Fruit fly (Drosophila melanogaster): ENCODE data around the gene Ca-alpha1T.
A peak's percentile ranks its signal among the peaks of the same experiment; 100 is the strongest.

Gene Ca-alpha1T

dm6 chrX:6192332-6192731 is at the start of gene Ca-alpha1T:
TSS of gene Ca-alpha1T (minus strand) at chrX:6192483.
- no peak for TF ChIP-seq psq (optimal IDR thresholded peaks at IDR 0.05)
- no peak for TF ChIP-seq usp (GFP tag; optimal IDR thresholded peaks at IDR 0.05)
- TF ChIP-seq CG8478 (optimal IDR thresholded peaks at IDR 0.05), result no peak
- TF ChIP-seq Dll (optimal IDR thresholded peaks at IDR 0.05), result no peak
- no peak for TF ChIP-seq pan (optimal IDR thresholded peaks at IDR 0.05)

- TF ChIP-seq CG8478 (optimal IDR thresholded peaks at IDR 0.05) (no peak), pan (optimal IDR thresholded peaks at IDR 0.05) (no peak), usp (GFP tag; optimal IDR thresholded peaks at IDR 0.05) (no peak), Dll (optimal IDR thresholded peaks at IDR 0.05) (no peak), EcR (GFP tag; optimal IDR thresholded peaks at IDR 0.05) (no peak), psq (optimal IDR thresholded peaks at IDR 0.05) (no peak)
These were observed 44.7 kb upstream of the Ca-alpha1T start, which contains the start of gene CG14445 for dm6 chrX:6237015-6237414. TSS of gene CG14445 (plus strand) at chrX:6237315.

- TF ChIP-seq EcR (GFP tag; optimal IDR thresholded peaks at IDR 0.05), result no peak
- no peak for TF ChIP-seq CG8478 (optimal IDR thresholded peaks at IDR 0.05)
- no peak for TF ChIP-seq Dll (optimal IDR thresholded peaks at IDR 0.05)
- no peak for TF ChIP-seq psq (optimal IDR thresholded peaks at IDR 0.05)
- no peak for TF ChIP-seq usp (GFP tag; optimal IDR thresholded peaks at IDR 0.05)
- no peak for TF ChIP-seq pan (optimal IDR thresholded peaks at IDR 0.05)
These were observed 39.5 kb upstream of the Ca-alpha1T start for dm6 chrX:6231764-6232163.

dm6 chrX:6225472-6226049 is 33.3 kb upstream of the Ca-alpha1T start, which contains the start of gene dtn:
TSS of gene dtn (plus strand) at chrX:6225647.
- TF ChIP-seq psq (optimal IDR thresholded peaks at IDR 0.05), result no peak
- no peak for TF ChIP-seq CG8478 (optimal IDR thresholded peaks at IDR 0.05)
- no peak for TF ChIP-seq usp (GFP tag; optimal IDR thresholded peaks at IDR 0.05)
- TF ChIP-seq Dll (optimal IDR thresholded peaks at IDR 0.05), result no peak
- no peak for TF ChIP-seq EcR (GFP tag; optimal IDR thresholded peaks at IDR 0.05)
- TF ChIP-seq pan (optimal IDR thresholded peaks at IDR 0.05), result no peak

dm6 chrX:6224225-6225190 is 32.2 kb upstream of the Ca-alpha1T start, which contains the start of gene sqh:
TSS of gene sqh (minus strand) at chrX:6225140.
- peak; percentile 22 for TF ChIP-seq pan (optimal IDR thresholded peaks at IDR 0.05)
- TF ChIP-seq usp (GFP tag; optimal IDR thresholded peaks at IDR 0.05), result no peak

dm6 chrX:6219845-6220345 is 27.6 kb upstream of the Ca-alpha1T start, which contains the start of gene Efr:
TSS of gene Efr (plus strand) at chrX:6219957.
- no peak for TF ChIP-seq pan (optimal IDR thresholded peaks at IDR 0.05)
- TF ChIP-seq CG8478 (optimal IDR thresholded peaks at IDR 0.05), result no peak
- TF ChIP-seq Dll (optimal IDR thresholded peaks at IDR 0.05), result no peak
- TF ChIP-seq EcR (GFP tag; optimal IDR thresholded peaks at IDR 0.05), result no peak
- no peak for TF ChIP-seq usp (GFP tag; optimal IDR thresholded peaks at IDR 0.05)
- TF ChIP-seq psq (optimal IDR thresholded peaks at IDR 0.05), result no peak

dm6 chrX:6219227-6219626 is 26.9 kb upstream of the Ca-alpha1T start, which contains the start of gene Btnd:
TSS of gene Btnd (minus strand) at chrX:6219327.
- TF ChIP-seq pan (optimal IDR thresholded peaks at IDR 0.05) (no peak), Dll (optimal IDR thresholded peaks at IDR 0.05) (no peak)

dm6 chrX:6216650-6217049 is 24.4 kb upstream of the Ca-alpha1T start:
- TF ChIP-seq pan (optimal IDR thresholded peaks at IDR 0.05) (no peak), EcR (GFP tag; optimal IDR thresholded peaks at IDR 0.05) (no peak), CG8478 (optimal IDR thresholded peaks at IDR 0.05) (no peak), usp (GFP tag; optimal IDR thresholded peaks at IDR 0.05) (no peak), psq (optimal IDR thresholded peaks at IDR 0.05) (no peak), Dll (optimal IDR thresholded peaks at IDR 0.05) (no peak)

- TF ChIP-seq EcR (GFP tag; optimal IDR thresholded peaks at IDR 0.05) (no peak), psq (optimal IDR thresholded peaks at IDR 0.05) (no peak), CG8478 (optimal IDR thresholded peaks at IDR 0.05) (no peak), Dll (optimal IDR thresholded peaks at IDR 0.05) (no peak), pan (optimal IDR thresholded peaks at IDR 0.05) (no peak), usp (GFP tag; optimal IDR thresholded peaks at IDR 0.05) (no peak)
These were observed 12.8 kb upstream of the Ca-alpha1T start for dm6 chrX:6205099-6205498.

dm6 chrX:6202509-6202979 is 10.3 kb upstream of the Ca-alpha1T start, which contains the start of gene vanin-like:
TSS of gene vanin-like (minus strand) at chrX:6202559.
- TF ChIP-seq usp (GFP tag; optimal IDR thresholded peaks at IDR 0.05) (no peak), psq (optimal IDR thresholded peaks at IDR 0.05) (no peak), CG8478 (optimal IDR thresholded peaks at IDR 0.05) (no peak), Dll (optimal IDR thresholded peaks at IDR 0.05) (no peak), EcR (GFP tag; optimal IDR thresholded peaks at IDR 0.05) (no peak), pan (optimal IDR thresholded peaks at IDR 0.05) (no peak)

- TF ChIP-seq usp (GFP tag; optimal IDR thresholded peaks at IDR 0.05) (no peak), psq (optimal IDR thresholded peaks at IDR 0.05) (no peak), CG8478 (optimal IDR thresholded peaks at IDR 0.05) (no peak), Dll (optimal IDR thresholded peaks at IDR 0.05) (no peak), pan (optimal IDR thresholded peaks at IDR 0.05) (no peak), EcR (GFP tag; optimal IDR thresholded peaks at IDR 0.05) (no peak)
These were observed 9.2 kb upstream of the Ca-alpha1T start for dm6 chrX:6201459-6201858.

- TF ChIP-seq pan (optimal IDR thresholded peaks at IDR 0.05) (no peak), psq (optimal IDR thresholded peaks at IDR 0.05) (no peak), usp (GFP tag; optimal IDR thresholded peaks at IDR 0.05) (no peak), EcR (GFP tag; optimal IDR thresholded peaks at IDR 0.05) (no peak), CG8478 (optimal IDR thresholded peaks at IDR 0.05) (no peak), Dll (optimal IDR thresholded peaks at IDR 0.05) (no peak)
These were observed 7.5 kb upstream of the Ca-alpha1T start, which contains the start of gene CG43090 for dm6 chrX:6199791-6200190. TSS of gene CG43090 (minus strand) at chrX:6199891.

Measured in whole organism.